Worm (Caenorhabditis elegans): ENCODE measurements around the gene gbb-1.

ce11 chrX:2971542-2971988 is 13.8 kb downstream of the gbb-1 start:
- TF ChIP-seq ama-1 (optimal IDR thresholded peaks at IDR 0.05) (peak; percentile 72), skn-1 (tag; optimal IDR thresholded peaks at IDR 0.05) (no peak), nhr-11 (tag; optimal IDR thresholded peaks at IDR 0.05) (no peak), lsy-2 (tag; optimal IDR thresholded peaks at IDR 0.05) (peak; percentile 9 to 83), unc-62 (GFP tag; optimal IDR thresholded peaks at IDR 0.05) (peak; percentile 65), elt-1 (tag; optimal IDR thresholded peaks at IDR 0.05) (no peak), nhr-12 (tag; optimal IDR thresholded peaks at IDR 0.05) (no peak), lin-11 (tag; optimal IDR thresholded peaks at IDR 0.05) (peak; percentile 85)

Measured in whole organism, L2 larva.